Fruit fly (Drosophila melanogaster) whole organism, embryonic: ENCODE data around the gene Lasp.

Experiments
- CG10274 ChIP-seq: fragments of 200-800 bp; sonication (Bioruptor generic); optimal IDR thresholded peaks from 3 replicates; lab custom pipeline; 2017; ENCODE audit warnings: missing biosample characterization, mild to moderate bottlenecking, missing genetic modification characterization
- CG10959 ChIP-seq: fragments of 200-800 bp; sonication (Bioruptor generic); IDR thresholded peaks from 2 replicates; pipeline ENCODE4 v1.3.6; 2022; ENCODE audit warnings: missing biosample characterization, missing genetic modification characterization
- CG10979 ChIP-seq: fragments of 200-800 bp; sonication (Bioruptor generic); optimal IDR thresholded peaks from 2 replicates; lab custom pipeline; 2018; ENCODE audit warnings: missing biosample characterization, mild to moderate bottlenecking, missing genetic modification characterization, moderate library complexity
- CG11247 ChIP-seq: fragments of 200-800 bp; sonication (Bioruptor generic); IDR thresholded peaks from 2 replicates; pipeline ENCODE4 v1.3.6; 2022; ENCODE audit warnings: missing biosample characterization, missing genetic modification characterization
- CG12155 ChIP-seq: fragments of 200-800 bp; sonication (Bioruptor generic); optimal IDR thresholded peaks from 3 replicates; lab custom pipeline; 2016; ENCODE audit warnings: missing biosample characterization, missing genetic modification characterization
- CG12236 ChIP-seq: fragments of 200-800 bp; sonication (Bioruptor generic); optimal IDR thresholded peaks from 2 replicates; lab custom pipeline; 2016; ENCODE audit warnings: missing biosample characterization, missing genetic modification characterization
- CG14050 ChIP-seq: fragments of 200-800 bp; sonication (Bioruptor generic); IDR thresholded peaks from 3 replicates; pipeline ENCODE4 v1.3.6; 2022; ENCODE audit warnings: missing biosample characterization, missing genetic modification characterization
- CG15601 ChIP-seq: fragments of 200-800 bp; sonication (Bioruptor generic); optimal IDR thresholded peaks from 3 replicates; lab custom pipeline; 2019; ENCODE audit warnings: missing biosample characterization, mild to moderate bottlenecking, missing genetic modification characterization, moderate library complexity
- CG2678 ChIP-seq: fragments of 200-800 bp; sonication (Bioruptor generic); optimal IDR thresholded peaks from 3 replicates; lab custom pipeline; 2019; ENCODE audit warnings: missing biosample characterization, mild to moderate bottlenecking, missing genetic modification characterization, moderate library complexity
- CG2712 ChIP-seq: fragments of 200-800 bp; optimal IDR thresholded peaks from 3 replicates; lab custom pipeline; 2019; ENCODE audit warnings: missing biosample characterization, mild to moderate bottlenecking, missing genetic modification characterization, moderate library complexity
- CG30403 ChIP-seq: fragments of 200-800 bp; sonication (Bioruptor generic); optimal IDR thresholded peaks from 3 replicates; lab custom pipeline; 2016; ENCODE audit warnings: missing biosample characterization, missing genetic modification characterization
- CG31441 ChIP-seq: fragments of 200-800 bp; sonication (Bioruptor generic); IDR thresholded peaks from 2 replicates; pipeline ENCODE4 v1.3.6; 2022; ENCODE audit warnings: missing biosample characterization, missing genetic modification characterization
- CG3407 ChIP-seq: fragments of 200-800 bp; sonication (Bioruptor generic); optimal IDR thresholded peaks from 2 replicates; lab custom pipeline; 2018; ENCODE audit warnings: missing biosample characterization, mild to moderate bottlenecking, missing genetic modification characterization
- CG3847 ChIP-seq: fragments of 200-800 bp; sonication (Bioruptor generic); IDR thresholded peaks from 2 replicates; pipeline ENCODE4 v1.3.6; 2022; ENCODE audit warnings: missing biosample characterization, missing genetic modification characterization
- CG7357 ChIP-seq: fragments of 200-800 bp; sonication (Bioruptor generic); IDR thresholded peaks from 3 replicates; pipeline ENCODE4 v1.3.6; 2022; ENCODE audit warnings: missing biosample characterization, missing genetic modification characterization
- CG8944 ChIP-seq: fragments of 200-800 bp; sonication (Bioruptor generic); optimal IDR thresholded peaks from 3 replicates; lab custom pipeline; 2016; ENCODE audit warnings: missing biosample characterization, missing genetic modification characterization
- Dek ChIP-seq: fragments of 200-800 bp; sonication (Bioruptor generic); optimal IDR thresholded peaks from 3 replicates; lab custom pipeline; 2019; ENCODE audit warnings: missing biosample characterization, mild to moderate bottlenecking, missing genetic modification characterization, moderate library complexity
- Dip3 ChIP-seq: fragments of 200-800 bp; sonication (Bioruptor generic); optimal IDR thresholded peaks from 3 replicates; lab custom pipeline; 2016; ENCODE audit warnings: missing biosample characterization, missing genetic modification characterization
- Doc2 ChIP-seq: fragments of 200-800 bp; sonication (Bioruptor generic); IDR thresholded peaks from 2 replicates; pipeline ENCODE4 v1.3.6; 2022; ENCODE audit warnings: missing biosample characterization, missing genetic modification characterization
- Doc3 ChIP-seq: fragments of 200-800 bp; sonication (Bioruptor generic); IDR thresholded peaks from 3 replicates; pipeline ENCODE4 v1.3.6; 2022; ENCODE audit warnings: missing biosample characterization, missing genetic modification characterization; ENCODE audit not compliant: partially characterized antibody
- Fer1 ChIP-seq: fragments of 200-800 bp; sonication (Bioruptor generic); optimal IDR thresholded peaks from 2 replicates; lab custom pipeline; 2017; ENCODE audit warnings: missing biosample characterization, mild to moderate bottlenecking, missing genetic modification characterization
- Fer2 ChIP-seq: fragments of 200-800 bp; sonication (Bioruptor generic); optimal IDR thresholded peaks from 2 replicates; lab custom pipeline; 2018; ENCODE audit warnings: missing biosample characterization, mild to moderate bottlenecking, missing genetic modification characterization, moderate library complexity
- Gsc ChIP-seq: fragments of 200-800 bp; sonication (Bioruptor generic); IDR thresholded peaks from 2 replicates; pipeline ENCODE4 v1.3.6; 2022; ENCODE audit warnings: missing biosample characterization, missing genetic modification characterization
- Hr51 ChIP-seq, 2 experiments: fragments of 200-800 bp; sonication (Bioruptor generic); optimal IDR thresholded peaks; 2 replicates in 1 of 2; 3 replicates in 1 of 2; lab custom pipeline; 2016 to 2018; ENCODE audit warnings: missing biosample characterization in 2 of 2, missing genetic modification characterization in 2 of 2, mild to moderate bottlenecking in 1 of 2, moderate library complexity in 1 of 2
- Lhr ChIP-seq: fragments of 200-800 bp; sonication (Bioruptor generic); optimal IDR thresholded peaks from 3 replicates; lab custom pipeline; 2017; ENCODE audit warnings: mild to moderate bottlenecking, missing biosample characterization, missing genetic modification reagents, missing genetic modification characterization
- Mrtf ChIP-seq: fragments of 200-800 bp; sonication (Bioruptor generic); IDR thresholded peaks from 3 replicates; pipeline ENCODE4 v1.3.6; 2022; ENCODE audit warnings: missing biosample characterization, missing genetic modification characterization
- Myb ChIP-seq: fragments of 200-800 bp; sonication (Bioruptor generic); optimal IDR thresholded peaks from 2 replicates; lab custom pipeline; 2016; ENCODE audit warnings: missing biosample characterization, missing genetic modification characterization
- Ptx1 ChIP-seq: fragments of 200-800 bp; sonication (Bioruptor generic); IDR thresholded peaks from 2 replicates; pipeline ENCODE4 v1.3.6; 2022; ENCODE audit warnings: missing biosample characterization, missing genetic modification characterization
- Ravus ChIP-seq: fragments of 200-800 bp; sonication (Bioruptor generic); IDR thresholded peaks from 2 replicates; pipeline ENCODE4 v1.3.6; 2022; ENCODE audit warnings: missing biosample characterization, missing genetic modification characterization
- Sox102F ChIP-seq: fragments of 200-800 bp; sonication (Bioruptor generic); optimal IDR thresholded peaks from 2 replicates; lab custom pipeline; 2018; ENCODE audit warnings: missing biosample characterization, mild to moderate bottlenecking, missing genetic modification characterization, moderate library complexity
- Stat92E ChIP-seq, 3 experiments: fragments of >200 bp in 2 of 3; fragments of 200-800 bp in 1 of 3; sonication (Bioruptor generic) in 1 of 3; optimal IDR thresholded peaks; 2 replicates each; lab custom pipeline; 2017 to 2019; ENCODE audit warnings: missing biosample characterization in 3 of 3, missing genetic modification characterization in 3 of 3, mild to moderate bottlenecking in 1 of 3, moderate library complexity in 1 of 3
- ci ChIP-seq: fragments of 200-800 bp; sonication (Bioruptor generic); IDR thresholded peaks from 3 replicates; pipeline ENCODE4 v1.3.6; 2022; ENCODE audit warnings: missing biosample characterization, missing genetic modification characterization
- crc ChIP-seq: fragments of 200-800 bp; sonication (Bioruptor generic); optimal IDR thresholded peaks from 2 replicates; lab custom pipeline; 2016; ENCODE audit warnings: missing biosample characterization, missing genetic modification characterization
- fd3F ChIP-seq: fragments of 200-800 bp; sonication (Bioruptor generic); optimal IDR thresholded peaks from 2 replicates; lab custom pipeline; 2018; ENCODE audit warnings: missing biosample characterization, mild to moderate bottlenecking, missing genetic modification characterization, moderate library complexity
- fd64A ChIP-seq: fragments of 200-800 bp; sonication (Bioruptor generic); optimal IDR thresholded peaks from 3 replicates; lab custom pipeline; 2018; ENCODE audit warnings: missing biosample characterization, mild to moderate bottlenecking, missing genetic modification characterization
- gce ChIP-seq: fragments of 200-800 bp; sonication (Bioruptor generic); IDR thresholded peaks from 3 replicates; pipeline ENCODE4 v1.3.6; 2022; ENCODE audit warnings: missing biosample characterization, missing genetic modification characterization
- gem ChIP-seq: fragments of 200-800 bp; sonication (Bioruptor generic); optimal IDR thresholded peaks from 2 replicates; lab custom pipeline; 2019; ENCODE audit warnings: missing biosample characterization, mild to moderate bottlenecking, missing genetic modification characterization, moderate library complexity
- hb ChIP-seq: fragments of 200-800 bp; sonication (Bioruptor generic); IDR thresholded peaks from 3 replicates; pipeline ENCODE4 v1.3.6; 2022; ENCODE audit warnings: missing biosample characterization, missing genetic modification characterization; ENCODE audit not compliant: partially characterized antibody
- jumu ChIP-seq: fragments of 200-800 bp; sonication (Bioruptor generic); optimal IDR thresholded peaks from 3 replicates; lab custom pipeline; 2016; ENCODE audit warnings: missing biosample characterization, missing genetic modification characterization
- pho ChIP-seq: fragments of 200-800 bp; sonication (Bioruptor generic); optimal IDR thresholded peaks from 2 replicates; lab custom pipeline; 2016; ENCODE audit warnings: missing biosample characterization, missing genetic modification characterization
- pita ChIP-seq: fragments of 200-800 bp; sonication (Bioruptor generic); optimal IDR thresholded peaks from 2 replicates; lab custom pipeline; 2017; ENCODE audit warnings: missing biosample characterization, mild to moderate bottlenecking, missing genetic modification characterization
- psq ChIP-seq: fragments of 200-800 bp; sonication (Bioruptor generic); optimal IDR thresholded peaks from 2 replicates; lab custom pipeline; 2017; ENCODE audit warnings: missing biosample characterization, missing genetic modification characterization
- ro ChIP-seq: fragments of 200-800 bp; sonication (Bioruptor generic); IDR thresholded peaks from 2 replicates; pipeline ENCODE4 v1.3.6; 2022; ENCODE audit warnings: missing biosample characterization, missing genetic modification characterization
- salm ChIP-seq: fragments of 200-800 bp; sonication (Bioruptor generic); optimal IDR thresholded peaks from 2 replicates; lab custom pipeline; 2018; ENCODE audit warnings: missing biosample characterization, mild to moderate bottlenecking, missing genetic modification characterization
- sc ChIP-seq, 3 experiments: fragments of >200 bp in 2 of 3; fragments of 200-800 bp in 1 of 3; sonication (Bioruptor generic) in 1 of 3; optimal IDR thresholded peaks; 2 replicates in 2 of 3; 3 replicates in 1 of 3; lab custom pipeline; 2017; ENCODE audit warnings: mild to moderate bottlenecking in 1 of 3, missing biosample characterization in 1 of 3, missing genetic modification characterization in 1 of 3, missing genetic modification reagents in 1 of 3
- sna ChIP-seq: fragments of 200-800 bp; sonication (Bioruptor generic); IDR thresholded peaks from 2 replicates; pipeline ENCODE4 v1.3.6; 2022; ENCODE audit warnings: missing biosample characterization, missing genetic modification characterization; ENCODE audit not compliant: partially characterized antibody
- trh ChIP-seq: fragments of 200-800 bp; sonication (Bioruptor generic); optimal IDR thresholded peaks from 2 replicates; lab custom pipeline; 2016; ENCODE audit warnings: missing biosample characterization, missing genetic modification characterization
- usp ChIP-seq: fragments of >200 bp; optimal IDR thresholded peaks from 2 replicates; lab custom pipeline; 2017; ENCODE audit warnings: missing biosample characterization, missing genetic modification characterization
- zf30C ChIP-seq: fragments of 200-800 bp; sonication (Bioruptor generic); optimal IDR thresholded peaks from 3 replicates; lab custom pipeline; 2018; ENCODE audit warnings: missing biosample characterization, mild to moderate bottlenecking, missing genetic modification characterization

The Lasp gene

DNA sequence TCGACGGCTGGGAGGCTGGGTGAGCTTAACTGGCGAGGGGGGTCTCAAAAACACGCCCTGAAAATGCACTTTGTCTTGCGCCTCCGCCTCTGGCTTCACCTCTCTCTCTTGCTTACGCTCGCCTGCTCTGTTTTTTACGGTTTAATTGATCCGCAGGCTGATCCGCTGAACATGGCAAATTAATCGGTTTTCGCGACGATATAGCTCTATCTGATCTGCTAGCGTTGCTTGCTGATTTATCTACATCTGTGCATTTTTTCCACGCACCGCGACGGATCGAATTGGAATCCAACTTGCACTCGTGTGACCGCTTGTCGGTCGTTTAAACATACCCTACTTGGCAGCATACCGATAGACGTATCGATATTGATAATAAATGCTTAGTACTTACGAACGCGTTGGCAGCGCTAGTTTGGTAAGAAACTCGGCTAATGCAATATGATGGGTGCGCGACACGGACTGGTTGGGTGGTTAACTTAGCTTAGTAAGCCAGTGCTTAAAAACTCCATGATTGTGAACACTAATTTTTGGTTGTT lies 63.8 kb downstream of the Lasp start, which contains the start of gene Abl (continued):
- TF ChIP-seq Dip3 (GFP tag; lab: Kevin White, UChicago) (peak; percentile 76), Ptx1 (GFP tag; lab: Robert Waterston, UW) (peak; percentile 42), gce (GFP tag; lab: Robert Waterston, UW) (peak; percentile 31; the same call in 1 of the 3 replicates), CG10274 (no peak), CG3407 (peak; percentile 45), pho (peak; percentile 84), CG8944 (GFP tag; lab: Kevin White, UChicago) (peak; percentile 73), CG2678 (tag; lab: Kevin White, UChicago) (peak; percentile 47), Ravus (no peak), CG2712 (tag; lab: Kevin White, UChicago) (peak; percentile 74), CG31441 (GFP tag; lab: Robert Waterston, UW) (no peak), sna (GFP tag; lab: Robert Waterston, UW) (peak; percentile 72; the same call in 1 of the 2 replicates), jumu (peak; percentile 84), CG3847 (GFP tag; lab: Robert Waterston, UW) (peak; percentile 93), Stat92E (GFP tag; optimal IDR thresholded peaks at IDR 0.05; lab: Kevin White, UChicago) (peak in 1 of 3 experiments; percentile 85), fd64A (GFP tag; lab: Kevin White, UChicago) (peak; percentile 36), Gsc (GFP tag; lab: Robert Waterston, UW) (no peak), CG12236 (no peak), sc (optimal IDR thresholded peaks at IDR 0.05; lab: Kevin White, UChicago) (no peak), sc (GFP tag; optimal IDR thresholded peaks at IDR 0.05; lab: Kevin White, UChicago) (no peak), Fer2 (tag; lab: Kevin White, UChicago) (no peak), CG15601 (tag; lab: Kevin White, UChicago) (peak; percentile 80), CG30403 (GFP tag; lab: Kevin White, UChicago) (peak; percentile 73), salm (peak; percentile 42), trh (no peak), CG7357 (GFP tag; lab: Robert Waterston, UW) (no peak), CG14050 (GFP tag; lab: Robert Waterston, UW) (no peak), Doc2 (GFP tag; lab: Robert Waterston, UW) (no peak), ro (GFP tag; lab: Robert Waterston, UW) (no peak), CG11247 (GFP tag; lab: Robert Waterston, UW) (peak; percentile 63), Lhr (GFP tag; lab: Kevin White, UChicago) (peak; percentile 98), fd3F (GFP tag; lab: Kevin White, UChicago) (peak; percentile 25), crc (GFP tag; lab: Kevin White, UChicago) (no peak), gem (tag; lab: Kevin White, UChicago) (peak; percentile 35), Fer1 (GFP tag; lab: Kevin White, UChicago) (peak; percentile 66), Dek (tag; lab: Kevin White, UChicago) (peak; percentile 69), usp (GFP tag; lab: Kevin White, UChicago) (no peak), Mrtf (GFP tag; lab: Robert Waterston, UW) (0 out of 3 replicates have a peak, but pooled peaks have one; percentile 14), psq (no peak), CG12155 (GFP tag; lab: Kevin White, UChicago) (peak; percentile 78), Doc3 (GFP tag; lab: Robert Waterston, UW) (peak; percentile 69; the same call in 2 of the 3 replicates), zf30C (GFP tag; lab: Kevin White, UChicago) (no peak), Hr51 (GFP tag; optimal IDR thresholded peaks at IDR 0.05; lab: Kevin White, UChicago) (peak; percentile 27 to 76), CG10979 (tag; lab: Kevin White, UChicago) (peak; percentile 25), CG10959 (GFP tag; lab: Robert Waterston, UW) (no peak), ci (GFP tag; lab: Robert Waterston, UW) (peak; percentile 76), pita (GFP tag; lab: Kevin White, UChicago) (peak; percentile 100), Sox102F (GFP tag; lab: Kevin White, UChicago) (peak; percentile 19), hb (GFP tag; lab: Robert Waterston, UW) (0 out of 3 replicates have a peak, but pooled peaks have one; percentile 54), Myb (GFP tag; lab: Kevin White, UChicago) (peak; percentile 97)
